Fruit fly (Drosophila melanogaster) whole organism, wandering third instar larva: ENCODE data around the gene aay.

ENCODE experiments used
- CG9705 ChIP-seq: fragments of 200-800 bp; sonication (Bioruptor generic); optimal IDR thresholded peaks from 2 replicates; lab custom pipeline; 2018; ENCODE audit warnings: missing biosample characterization, mild to moderate bottlenecking, missing genetic modification characterization
- GATAd ChIP-seq: sonication (Bioruptor generic); optimal IDR thresholded peaks from 2 replicates; lab custom pipeline; 2016; ENCODE audit warnings: missing biosample characterization, missing genetic modification characterization
- Hr78 ChIP-seq: fragments of >200 bp; optimal IDR thresholded peaks from 2 replicates; lab custom pipeline; 2017; ENCODE audit warnings: missing biosample characterization, missing genetic modification characterization
- Vsx2 ChIP-seq: fragments of 200-300, 225-300 bp; sonication (Bioruptor generic); optimal IDR thresholded peaks from 2 replicates; lab custom pipeline; 2018; ENCODE audit warnings: missing biosample characterization, missing genetic modification characterization; ENCODE audit not compliant: partially characterized antibody

- TF ChIP-seq CG9705 (GFP tag; lab: Kevin White, UChicago) (peak; percentile 61), Hr78 (GFP tag; lab: Kevin White, UChicago) (no peak), GATAd (GFP tag; lab: Kevin White, UChicago) (no peak), Vsx2 (GFP tag; lab: Kevin White, UChicago) (no peak)
Measured at dm6 chr3L:9460775-9461491, 37.9 kb downstream of the aay start, which contains the start of the genes CG3434 and CG44838.
